Worm (Caenorhabditis elegans): ENCODE results near the gene sodh-2.

Gene sodh-2

DNA sequence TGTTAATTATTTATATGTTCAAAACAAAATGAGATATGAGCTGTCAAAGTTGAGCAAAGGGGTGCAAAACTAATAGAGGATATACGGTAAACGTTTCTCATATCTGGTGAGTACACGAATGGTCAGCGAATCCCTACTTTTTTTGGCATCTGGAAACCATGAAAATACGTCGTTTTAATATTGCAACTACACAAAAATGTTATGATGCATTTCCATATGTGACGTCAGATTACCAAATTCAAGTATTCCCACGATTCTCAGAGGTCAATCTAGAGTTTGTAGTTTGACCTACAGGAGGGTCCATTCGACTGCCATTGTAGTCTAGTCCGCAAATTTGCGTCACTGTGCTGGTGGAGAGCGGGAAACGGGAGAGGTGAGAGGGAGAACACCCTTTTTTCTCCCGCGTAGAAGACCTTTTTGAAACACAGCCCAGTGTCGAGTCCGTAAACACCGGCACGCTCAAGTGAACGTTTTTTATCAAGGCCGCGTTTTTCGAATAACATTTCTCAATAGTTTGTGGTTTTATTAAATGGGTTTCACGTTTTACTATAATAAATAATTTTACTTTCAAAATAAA, 5.4 kb upstream of the sodh-2 start:
- TF ChIP-seq nhr-12 (tag; optimal IDR thresholded peaks at IDR 0.05) (peak; percentile 32), lin-13 (tag; optimal IDR thresholded peaks at IDR 0.05) (peak; percentile 25), mep-1 (tag; optimal IDR thresholded peaks at IDR 0.05) (peak; percentile 50), pha-4 (tag; optimal IDR thresholded peaks at IDR 0.05) (no peak)

DNA sequence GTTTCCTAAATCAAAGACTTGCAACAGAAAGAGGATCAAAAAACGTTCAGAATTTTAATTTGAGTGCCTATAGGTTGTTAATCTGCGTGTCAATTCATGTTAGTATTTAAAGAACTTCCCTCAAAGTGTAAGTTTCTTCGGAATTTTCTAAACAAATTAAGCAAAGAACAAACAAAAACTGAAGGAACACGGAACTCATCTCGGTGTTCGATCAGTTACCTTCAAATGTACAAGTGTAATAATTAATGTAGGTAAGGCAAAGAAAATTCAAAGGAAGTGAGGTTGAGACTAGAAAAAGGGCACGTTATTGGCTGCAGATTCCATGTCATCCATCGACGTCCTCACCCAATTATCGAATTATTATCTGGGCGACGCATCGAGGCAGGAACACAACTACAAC, 2.9 kb upstream of the sodh-2 start, which contains the start of gene K12G11.6:
Gene K12G11.6, plus strand, starts transcription at position 357 of the 400 bp plus-strand sequence.
- TF ChIP-seq elt-3 (tag; optimal IDR thresholded peaks at IDR 0.05) (no peak), nhr-237 (tag; optimal IDR thresholded peaks at IDR 0.05) (no peak), bed-3 (GFP tag; optimal IDR thresholded peaks at IDR 0.05) (no peak), ceh-43 (GFP tag; optimal IDR thresholded peaks at IDR 0.05) (no peak), sptf-1 (tag; optimal IDR thresholded peaks at IDR 0.05) (no peak), unc-39 (tag; optimal IDR thresholded peaks at IDR 0.05) (no peak), mab-5 (tag; optimal IDR thresholded peaks at IDR 0.05) (no peak), nhr-28 (tag; optimal IDR thresholded peaks at IDR 0.05) (no peak), snpc-4 (tag; optimal IDR thresholded peaks at IDR 0.05) (no peak), drap-1 (GFP tag; optimal IDR thresholded peaks at IDR 0.05) (no peak), hlh-1 (tag; optimal IDR thresholded peaks at IDR 0.05) (no peak), elt-1 (tag; optimal IDR thresholded peaks at IDR 0.05; ENCODE audit: borderline replicate concordance, insufficient read depth) (no peak), M03D4.4 (tag; optimal IDR thresholded peaks at IDR 0.05) (no peak), ceh-39 (tag; optimal IDR thresholded peaks at IDR 0.05) (no peak), mls-2 (tag; optimal IDR thresholded peaks at IDR 0.05) (no peak), nhr-76 (tag; optimal IDR thresholded peaks at IDR 0.05) (no peak), unc-120 (tag; optimal IDR thresholded peaks at IDR 0.05; ENCODE audit: poor library complexity, severe bottlenecking) (no peak), ceh-83 (GFP tag; optimal IDR thresholded peaks at IDR 0.05) (no peak), lsy-2 (tag; optimal IDR thresholded peaks at IDR 0.05) (no peak), sem-2 (GFP tag; optimal IDR thresholded peaks at IDR 0.05) (no peak)

DNA sequence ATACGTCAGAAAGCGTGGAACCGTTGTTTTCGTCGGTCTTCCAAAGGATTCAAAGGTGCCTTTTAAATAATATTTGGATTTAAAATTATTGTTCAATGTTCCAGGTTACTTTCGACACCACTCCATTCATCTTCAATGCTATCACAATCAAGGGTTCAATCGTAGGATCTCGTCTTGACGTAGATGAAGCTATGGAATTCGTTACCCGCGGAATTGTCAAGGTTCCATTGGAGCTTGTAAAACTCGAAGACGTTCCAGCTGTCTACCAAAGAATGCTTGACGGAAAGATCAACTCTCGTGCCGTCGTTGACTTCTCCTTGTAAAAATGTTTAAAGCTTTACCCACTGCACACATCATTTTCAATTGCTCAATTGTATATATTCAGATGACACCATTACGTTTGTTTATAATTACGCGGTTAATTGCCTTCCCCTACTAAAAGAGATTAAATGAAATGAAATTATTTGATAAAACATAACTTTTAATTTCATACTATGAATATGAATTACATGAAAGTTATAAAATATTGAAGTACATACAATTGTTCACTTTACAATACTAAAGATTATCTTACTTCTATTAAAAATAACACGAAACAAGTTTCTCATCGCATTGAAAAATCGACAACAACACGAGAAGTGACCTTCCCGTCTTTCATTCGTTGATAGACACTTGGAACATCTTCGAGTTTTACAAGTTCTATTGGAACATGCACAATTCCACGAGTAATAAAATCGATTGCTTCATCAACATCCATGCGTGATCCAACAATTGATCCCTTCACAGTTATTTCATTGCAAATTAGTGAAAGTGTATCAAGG, 1.7 kb downstream of the sodh-2 start:
- TF ChIP-seq sptf-1 (tag; optimal IDR thresholded peaks at IDR 0.05) (no peak), ces-1 (GFP tag; optimal IDR thresholded peaks at IDR 0.05) (no peak), flh-1 (GFP tag; optimal IDR thresholded peaks at IDR 0.05) (no peak), blmp-1 (tag; optimal IDR thresholded peaks at IDR 0.05) (no peak), nhr-12 (tag; optimal IDR thresholded peaks at IDR 0.05) (no peak), ztf-11 (tag; optimal IDR thresholded peaks at IDR 0.05) (no peak), lin-13 (tag; optimal IDR thresholded peaks at IDR 0.05) (no peak), bed-3 (GFP tag; optimal IDR thresholded peaks at IDR 0.05) (no peak), mep-1 (tag; optimal IDR thresholded peaks at IDR 0.05) (no peak), ham-2 (GFP tag; optimal IDR thresholded peaks at IDR 0.05) (no peak), nhr-2 (tag; optimal IDR thresholded peaks at IDR 0.05) (no peak)

DNA sequence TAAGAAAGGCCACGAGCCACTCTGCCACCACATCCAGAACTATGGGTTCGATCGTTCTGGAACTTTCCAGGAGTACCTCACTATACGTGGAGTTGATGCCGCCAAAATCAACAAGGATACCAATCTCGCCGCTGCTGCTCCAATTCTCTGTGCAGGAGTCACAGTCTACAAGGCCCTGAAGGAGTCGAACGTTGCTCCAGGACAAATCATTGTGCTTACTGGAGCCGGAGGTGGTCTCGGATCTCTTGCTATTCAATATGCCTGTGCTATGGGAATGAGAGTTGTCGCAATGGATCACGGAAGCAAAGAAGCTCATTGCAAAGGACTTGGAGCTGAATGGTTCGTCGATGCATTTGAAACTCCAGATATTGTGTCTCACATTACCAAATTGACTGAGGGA, 2.4 kb downstream of the sodh-2 start:
- TF ChIP-seq ceh-83 (GFP tag; optimal IDR thresholded peaks at IDR 0.05) (no peak), nhr-2 (tag; optimal IDR thresholded peaks at IDR 0.05) (no peak)

DNA sequence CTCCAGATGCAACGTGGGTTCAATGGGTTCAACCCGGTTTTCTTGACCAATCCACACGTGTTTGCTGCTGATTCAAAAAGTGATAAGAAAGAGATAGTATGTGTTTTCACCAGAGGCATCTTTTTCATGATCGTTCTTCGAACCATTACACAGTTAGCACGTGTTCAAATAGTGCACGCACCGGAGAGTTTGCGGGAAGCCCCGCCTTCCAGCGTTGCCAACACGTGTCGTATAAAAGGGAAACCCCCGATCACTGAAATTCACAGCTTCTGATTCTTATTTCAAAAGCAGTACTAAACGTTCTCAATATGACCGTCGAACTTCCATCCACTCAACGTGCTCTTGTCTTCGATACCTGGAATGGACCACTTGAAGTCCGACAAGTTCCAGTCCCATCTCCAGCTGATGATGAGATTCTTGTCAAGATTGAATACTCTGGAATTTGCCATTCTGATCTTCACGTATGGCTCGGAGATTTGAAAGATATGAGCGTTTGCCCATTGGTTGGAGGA, 3.0 kb downstream of the sodh-2 start, which contains the start of gene adh-1:
Gene adh-1, plus strand, starts transcription at position 261 of the 512 bp plus-strand sequence.
- TF ChIP-seq blmp-1 (tag; optimal IDR thresholded peaks at IDR 0.05) = no peak
- no peak for TF ChIP-seq hlh-1 (tag; optimal IDR thresholded peaks at IDR 0.05)
- TF ChIP-seq ceh-39 (tag; optimal IDR thresholded peaks at IDR 0.05) = no peak

Data from whole organism, mixed stage, embryonic.